Worm (Caenorhabditis elegans) whole organism, L4 larva: Measurements from ENCODE around the gene srw-7.

Source experiments
- dve-1 ChIP-seq: sonication (generic microtip); optimal IDR thresholded peaks from 2 replicates; lab custom pipeline; 2017; ENCODE audit warnings: antibody characterized with exemption, mild to moderate bottlenecking, missing genetic modification characterization, missing compliant biosample characterization; ENCODE audit not compliant: insufficient read depth
- jun-1 ChIP-seq: fragments of 150-350 bp; optimal IDR thresholded peaks from 2 replicates; lab custom pipeline; 2014; ENCODE audit warnings: missing biosample characterization, missing genetic modification reagents, missing genetic modification characterization
- nhr-42 ChIP-seq: fragments of 200-800 bp; sonication (Bioruptor generic); IDR thresholded peaks from 2 replicates; pipeline ENCODE4 v1.3.6; 2022; ENCODE audit warnings: missing genetic modification characterization, missing compliant biosample characterization

DNA sequence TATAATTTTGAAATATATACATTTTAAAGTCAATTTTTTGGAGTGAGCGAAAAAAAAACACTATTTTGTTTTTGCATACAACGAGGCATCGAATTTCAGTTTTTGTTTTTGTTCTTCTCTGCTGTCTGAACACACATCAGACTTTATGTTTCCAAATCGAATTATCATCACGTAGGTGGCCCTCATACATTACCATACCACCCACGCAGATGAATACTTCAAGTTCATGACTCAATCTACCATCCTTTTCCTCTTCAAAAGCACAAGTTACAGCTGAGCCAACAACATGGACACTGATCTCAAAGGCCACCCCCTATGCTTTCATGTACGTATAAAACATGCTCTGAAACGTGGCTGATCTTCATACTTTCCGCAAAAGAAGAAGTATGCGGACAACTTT lies 16.3 kb upstream of the srw-7 start, which contains the start of gene R08F11.7:
- TF ChIP-seq jun-1 (tag; lab: Kevin White, UChicago) (no peak), dve-1 (no peak), nhr-42 (GFP tag; lab: Robert Waterston, UW) (no peak)
